Worm (Caenorhabditis elegans) whole organism, dauer: ENCODE data around the gene C23H4.8.

ENCODE experiments used
- unc-62 ChIP-seq: sonication (generic microtip); optimal IDR thresholded peaks from 2 replicates; lab custom pipeline; 2017; ENCODE audit warnings: missing biosample characterization, missing genetic modification reagents, missing genetic modification characterization

The C23H4.8 gene

DNA sequence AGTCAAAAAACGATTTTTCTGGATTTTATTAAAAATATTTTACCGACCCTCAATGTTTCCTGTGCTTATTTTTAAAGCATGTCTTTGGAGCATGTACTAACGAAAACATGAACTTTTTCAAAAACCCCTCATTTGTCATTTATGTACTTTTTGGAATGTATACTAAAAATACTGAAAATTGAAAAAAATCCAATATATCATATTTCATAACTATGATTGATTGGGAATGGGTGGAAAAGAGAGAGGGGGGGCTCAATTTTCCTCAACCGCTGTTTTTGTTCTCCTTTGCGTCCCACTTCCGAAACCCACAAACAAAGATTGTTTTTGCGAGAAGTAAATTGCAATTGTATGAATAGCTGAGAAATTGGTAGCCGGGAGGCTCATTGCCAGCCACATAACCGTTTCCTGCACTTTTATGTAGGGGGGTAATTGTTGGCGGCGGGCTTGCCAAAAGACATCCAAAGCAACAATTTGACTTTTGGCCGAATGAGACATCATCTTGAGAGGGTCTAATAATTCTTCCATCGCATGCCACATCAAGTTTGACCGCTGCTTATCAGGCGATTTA, 37.1 kb upstream of the C23H4.8 start:
- TF ChIP-seq unc-62 (GFP tag; lab: Kevin White, UChicago): no peak

DNA sequence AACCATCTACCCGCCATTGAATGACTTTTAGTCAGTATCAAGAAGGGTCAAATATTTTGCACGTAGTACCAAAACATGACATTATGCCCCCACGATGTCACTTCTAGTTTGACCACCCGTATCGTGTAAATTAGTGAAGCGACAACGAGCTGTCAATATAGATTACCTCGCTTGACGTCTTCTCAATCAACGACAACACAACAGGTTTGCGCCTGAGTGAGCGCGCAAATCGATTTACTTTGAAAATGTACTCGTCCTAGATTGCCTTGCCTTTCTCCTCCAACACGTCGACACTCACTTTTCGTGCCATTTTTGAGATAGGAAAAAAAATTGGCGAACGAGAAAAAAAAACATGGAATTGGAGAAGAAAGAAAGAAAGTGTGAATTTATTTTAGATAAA, 36.4 kb upstream of the C23H4.8 start:
- TF ChIP-seq unc-62 (GFP tag; lab: Kevin White, UChicago): no peak

DNA sequence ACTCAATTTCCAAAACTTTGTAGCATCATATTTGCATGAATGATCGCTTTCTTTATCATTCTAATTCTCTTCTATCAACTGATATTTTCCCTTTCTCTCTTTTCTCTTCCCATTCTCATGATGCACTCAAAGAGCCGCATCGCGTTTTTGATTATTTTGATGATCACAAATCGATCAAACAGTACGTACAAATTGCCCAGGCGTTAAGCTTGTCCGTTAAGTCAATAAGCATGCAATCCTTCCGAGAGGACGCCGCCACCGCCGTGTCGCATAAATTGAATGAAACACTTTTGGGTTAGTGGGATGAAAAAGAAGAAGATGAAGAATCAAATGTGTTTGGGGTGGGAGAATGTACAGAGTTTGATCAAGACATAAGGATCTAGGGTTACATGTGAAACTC, 35.4 kb upstream of the C23H4.8 start:
- TF ChIP-seq unc-62 (GFP tag; lab: Kevin White, UChicago): no peak

DNA sequence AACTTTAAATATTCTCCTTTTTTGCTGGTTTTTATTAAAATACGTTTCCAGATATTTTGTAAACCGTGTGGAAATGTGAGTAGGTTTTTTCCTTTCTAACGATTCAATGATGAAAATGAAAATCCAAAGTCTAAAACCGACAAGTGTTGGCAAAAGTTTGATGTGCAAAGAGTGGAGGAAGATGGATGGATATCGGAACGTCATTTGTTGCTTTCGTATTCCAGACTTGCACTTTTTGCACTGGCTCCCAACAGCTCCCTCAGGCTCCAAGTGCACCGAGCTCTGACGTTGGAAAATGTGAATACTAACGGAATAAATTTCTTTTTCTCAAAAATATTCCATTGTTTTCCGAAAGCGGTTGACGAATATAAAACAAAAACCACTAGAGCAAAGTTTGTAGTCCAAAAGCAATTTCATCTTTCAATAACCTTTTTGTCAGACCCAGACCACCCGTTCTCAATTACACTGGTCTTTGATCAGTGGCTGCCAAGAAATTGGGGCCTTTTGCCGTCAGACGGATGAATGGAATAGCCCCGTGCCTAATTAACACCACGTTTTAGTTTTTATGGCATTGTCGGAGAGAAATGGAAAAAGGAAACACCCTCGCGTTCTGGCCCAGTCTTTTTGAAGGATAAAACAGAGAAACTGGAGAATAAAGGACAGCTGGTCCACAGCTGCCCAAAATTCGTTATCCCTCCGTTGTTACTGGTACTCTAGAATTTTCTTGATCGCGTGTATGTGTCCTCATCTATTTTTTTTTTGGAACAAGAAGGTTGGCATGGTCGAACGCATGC, 34.2 kb upstream of the C23H4.8 start:
- TF ChIP-seq unc-62 (GFP tag; lab: Kevin White, UChicago): no peak

DNA sequence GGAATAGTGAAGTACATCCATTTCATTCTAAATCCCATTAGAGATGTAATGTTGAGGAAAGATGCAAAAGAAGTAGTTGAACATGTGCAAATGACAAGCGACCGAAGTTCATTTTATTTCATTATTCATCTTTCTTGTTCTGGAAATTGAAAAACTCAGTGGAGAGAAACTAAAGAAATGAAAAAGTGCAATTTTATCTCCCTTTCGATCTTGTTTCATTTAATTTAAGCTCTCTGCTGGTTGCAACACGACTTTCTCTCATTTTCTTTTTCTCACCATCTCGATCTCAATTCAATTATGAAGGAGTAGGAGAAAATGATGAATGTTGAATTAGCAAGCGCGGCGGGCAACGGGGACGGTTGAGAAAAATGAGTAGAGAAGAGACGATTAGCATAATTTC, 32.6 kb upstream of the C23H4.8 start:
- TF ChIP-seq unc-62 (GFP tag; lab: Kevin White, UChicago): no peak

DNA sequence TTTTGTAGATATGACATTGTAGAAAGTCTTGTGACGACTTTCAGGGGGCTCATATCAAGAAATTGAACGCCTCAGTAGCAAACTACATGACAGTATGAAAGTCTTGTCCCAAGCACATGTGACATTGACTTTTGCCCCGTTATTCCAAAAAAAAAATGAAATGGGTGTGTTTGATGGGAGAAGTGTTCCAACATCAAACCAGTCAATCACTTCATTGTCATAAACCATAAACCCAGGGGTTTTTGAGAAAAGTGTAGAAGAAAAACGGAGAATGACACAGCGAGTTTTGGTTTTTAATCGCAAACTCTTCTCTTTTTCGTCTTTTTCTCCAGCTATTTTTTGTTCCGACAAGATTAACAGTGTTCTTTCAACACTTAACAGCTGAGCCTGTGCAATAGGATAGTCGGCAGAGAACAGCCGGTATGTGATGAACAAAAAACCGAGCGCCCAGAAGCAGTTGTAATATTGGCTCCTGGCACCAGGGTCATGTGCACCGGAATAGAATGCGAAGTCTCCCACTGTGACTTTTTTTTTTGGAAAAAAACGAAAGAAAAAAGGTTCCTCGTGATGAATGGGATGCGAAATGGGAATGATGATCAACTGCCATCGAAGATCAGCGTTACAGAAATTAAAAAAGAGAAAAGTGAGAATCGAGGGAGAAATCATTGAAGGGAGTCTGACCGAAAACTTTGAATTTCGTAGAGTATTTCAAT, 31.0 kb upstream of the C23H4.8 start:
- no peak for TF ChIP-seq unc-62 (GFP tag; lab: Kevin White, UChicago)

DNA sequence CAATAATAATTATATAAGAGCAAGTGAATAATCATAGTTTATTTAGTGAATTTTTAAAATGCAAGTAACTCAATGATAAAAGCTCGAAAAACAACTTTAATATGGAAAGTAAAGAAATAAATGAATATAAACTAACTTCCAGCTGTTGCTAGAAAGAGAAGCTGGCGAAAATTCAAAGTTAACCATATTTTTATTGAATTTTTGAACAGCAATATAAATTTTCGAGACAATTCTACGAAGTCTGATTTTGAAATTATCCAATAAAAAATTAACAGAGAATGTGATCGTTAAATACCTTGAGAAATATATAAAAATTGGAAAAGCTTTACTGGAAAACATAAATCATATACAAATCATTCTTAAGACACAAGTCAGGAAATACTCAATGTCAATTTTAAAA, 30.5 kb upstream of the C23H4.8 start:
- no peak for TF ChIP-seq unc-62 (GFP tag; lab: Kevin White, UChicago)

DNA sequence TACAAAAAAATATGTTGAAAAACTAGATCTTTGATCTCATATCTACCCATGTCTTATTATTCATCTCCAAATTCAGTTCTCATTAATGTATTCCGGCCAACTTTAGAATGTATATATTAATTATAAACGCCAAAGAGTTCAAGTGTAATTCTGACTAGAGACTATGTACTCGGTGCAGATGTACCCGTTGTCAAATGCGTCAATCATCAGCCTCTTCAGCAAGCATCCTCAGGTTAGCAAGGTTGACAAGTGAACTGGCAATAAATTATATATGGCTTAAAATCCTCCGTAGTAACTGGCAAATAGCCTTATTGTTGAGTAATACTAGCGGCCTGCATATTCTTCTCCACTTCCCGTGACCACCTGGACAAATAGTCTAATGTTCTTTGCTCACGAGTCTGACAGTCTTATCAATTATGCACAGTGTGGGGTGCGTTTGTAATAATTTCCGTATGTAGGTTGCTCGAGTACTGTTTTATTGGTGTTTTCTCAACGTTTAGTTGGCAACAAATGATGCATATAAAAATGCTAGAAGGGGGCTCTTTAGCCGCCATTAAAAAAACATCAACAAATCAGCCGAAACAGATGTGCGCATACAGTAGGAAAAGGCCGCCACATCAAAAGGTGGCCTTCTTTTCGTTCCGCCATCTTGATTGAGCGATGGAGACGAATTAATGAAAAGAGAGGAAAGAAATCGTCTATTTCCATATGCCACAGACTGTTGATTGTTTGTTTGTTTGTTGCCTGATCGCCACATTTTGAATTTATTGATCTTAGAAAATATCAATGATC, 28.6 kb upstream of the C23H4.8 start:
- no peak for TF ChIP-seq unc-62 (GFP tag; lab: Kevin White, UChicago)

DNA sequence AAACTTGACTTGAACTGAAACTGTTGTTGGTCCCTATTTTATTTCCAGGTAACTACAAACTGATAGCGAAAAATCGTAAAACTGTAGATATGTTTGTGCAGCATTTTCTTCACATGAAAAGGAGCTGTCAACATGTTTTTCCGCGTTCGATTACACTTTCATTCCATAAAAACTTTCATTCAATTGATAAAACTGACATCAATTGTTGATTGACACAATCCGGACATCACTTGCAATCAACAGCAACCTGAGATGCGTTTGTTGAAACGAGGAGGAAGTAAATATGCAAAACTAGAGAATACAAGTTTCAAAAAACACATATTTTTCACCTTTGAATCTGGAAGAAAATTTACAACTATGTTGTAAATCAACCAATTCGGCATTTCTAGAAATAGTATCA, 19.7 kb upstream of the C23H4.8 start:
- no peak for TF ChIP-seq unc-62 (GFP tag; lab: Kevin White, UChicago)

DNA sequence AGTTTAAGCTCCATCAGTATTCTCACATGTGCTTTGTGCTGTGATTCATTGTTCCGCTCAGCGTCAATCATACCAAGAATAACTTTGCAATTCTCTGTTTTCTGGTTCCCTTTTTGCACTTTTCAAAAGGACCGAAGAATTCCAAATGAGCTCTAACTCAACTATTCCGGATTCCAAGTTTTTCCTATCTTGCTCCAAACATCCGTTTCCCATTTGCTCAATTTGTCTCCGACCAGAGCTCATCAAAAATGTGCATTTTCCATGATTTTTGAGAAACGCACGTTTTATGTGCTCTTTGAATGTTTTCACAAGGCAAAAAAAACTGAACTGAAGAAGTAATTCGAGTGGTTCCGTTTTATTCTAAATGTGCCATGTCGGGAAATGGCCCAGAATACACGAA, 18.7 kb upstream of the C23H4.8 start:
- no peak for TF ChIP-seq unc-62 (GFP tag; lab: Kevin White, UChicago)

DNA sequence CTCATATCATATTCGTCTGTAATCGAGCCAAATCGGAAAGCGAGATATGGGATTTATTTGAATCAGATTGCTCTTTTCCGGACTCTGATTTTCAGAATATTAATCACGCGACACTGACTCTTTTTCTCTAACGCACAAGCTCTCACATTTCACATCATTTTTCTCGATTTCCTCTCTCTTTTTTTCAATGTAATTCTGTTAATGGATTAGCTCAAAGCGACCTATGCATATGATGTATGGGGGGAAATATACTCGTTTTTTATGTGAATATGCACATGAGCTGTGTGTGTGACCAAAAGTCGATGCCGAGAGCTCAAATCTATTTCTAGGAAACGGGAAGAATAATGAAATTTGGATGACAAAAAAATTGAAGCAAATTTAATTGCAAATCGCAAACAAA, 16.5 kb upstream of the C23H4.8 start:
- no peak for TF ChIP-seq unc-62 (GFP tag; lab: Kevin White, UChicago)

DNA sequence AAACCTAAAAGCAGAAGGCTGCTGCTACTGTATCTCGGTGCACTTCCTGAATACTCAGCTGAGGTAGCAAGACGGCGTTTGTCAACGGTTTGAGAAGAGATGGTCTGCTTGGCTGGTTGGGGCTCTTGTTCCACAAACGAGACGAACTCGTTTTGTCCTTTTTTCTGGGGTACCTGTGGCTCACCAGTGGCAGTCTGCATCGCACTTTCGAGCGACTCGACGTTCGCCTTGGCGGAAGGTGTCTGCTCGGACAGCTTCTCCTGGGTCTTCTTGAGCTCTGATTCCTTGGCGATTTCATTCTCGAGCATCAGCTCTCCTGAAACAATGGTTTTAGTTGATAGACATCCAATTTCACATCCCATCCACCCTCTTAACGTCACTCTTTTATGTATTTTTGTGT, 15.6 kb upstream of the C23H4.8 start:
- TF ChIP-seq unc-62 (GFP tag; lab: Kevin White, UChicago): no peak

DNA sequence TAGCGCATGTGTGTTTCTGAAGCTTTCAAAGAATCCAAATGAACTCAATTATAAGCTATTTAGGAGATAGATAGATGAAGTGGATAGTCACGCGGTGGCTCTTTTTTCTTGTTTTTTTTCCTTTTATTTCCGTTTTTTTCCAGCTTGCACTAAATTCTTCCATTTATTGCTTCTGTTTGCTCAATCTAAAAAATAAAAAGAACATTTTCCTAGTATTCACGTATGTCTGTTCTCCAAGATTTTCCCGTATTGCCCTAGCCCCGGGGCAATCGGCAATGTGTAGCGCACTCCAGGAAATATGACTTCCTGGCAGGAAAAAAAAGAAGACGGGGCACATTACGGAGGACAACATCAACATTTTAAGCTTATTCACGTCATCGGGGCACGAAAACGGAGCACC, 15.2 kb upstream of the C23H4.8 start:
- TF ChIP-seq unc-62 (GFP tag; lab: Kevin White, UChicago): no peak

DNA sequence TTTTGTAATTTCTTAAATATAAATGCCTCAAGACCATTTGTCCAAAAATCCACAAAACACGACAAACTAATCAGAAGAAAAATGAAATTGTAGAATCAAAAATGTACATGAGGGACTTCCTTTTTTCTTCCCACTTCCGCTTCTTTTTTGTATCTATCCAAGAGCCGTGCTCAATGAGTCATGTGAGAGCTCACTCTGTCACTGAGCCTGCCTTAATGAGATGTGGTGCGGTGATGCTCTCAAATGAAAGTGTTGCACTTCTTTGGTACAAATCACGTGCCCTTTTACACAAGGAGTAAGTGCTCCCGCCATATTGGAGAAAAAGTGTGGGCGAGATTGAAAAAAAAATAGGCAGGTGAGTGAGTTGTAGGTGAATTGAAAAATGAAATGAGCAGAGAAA, 12.7 kb upstream of the C23H4.8 start:
- no peak for TF ChIP-seq unc-62 (GFP tag; lab: Kevin White, UChicago)

DNA sequence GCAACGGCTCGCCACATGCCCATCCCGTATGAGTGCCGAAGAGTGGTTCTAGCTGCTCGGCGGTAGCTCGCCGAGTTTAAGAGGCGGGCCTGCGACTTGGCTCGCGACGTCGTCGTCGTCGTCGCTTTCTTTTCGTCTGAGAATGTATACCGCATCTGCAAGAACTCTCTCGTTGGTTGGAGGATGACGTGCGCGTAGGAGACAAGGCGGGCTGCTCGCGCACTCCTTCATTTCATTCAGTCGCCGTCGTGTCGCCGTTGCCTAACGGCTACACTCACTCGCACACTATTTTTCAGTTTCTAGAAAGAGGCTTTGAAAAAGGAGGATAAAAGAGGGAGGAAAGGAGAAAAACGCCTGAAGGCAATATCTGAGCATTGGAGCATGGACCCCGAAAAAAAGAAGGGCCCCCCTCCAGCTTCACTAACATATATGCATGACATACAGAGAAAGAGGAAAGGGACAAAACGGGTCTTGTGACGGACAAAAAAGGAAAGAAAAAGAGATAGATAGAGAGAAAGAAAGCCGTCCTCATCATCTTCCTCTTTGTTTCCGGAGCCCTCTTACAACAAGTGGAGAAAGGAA, 11.5 kb upstream of the C23H4.8 start:
- no peak for TF ChIP-seq unc-62 (GFP tag; lab: Kevin White, UChicago)
